Fruit fly (Drosophila melanogaster): ENCODE measurements around the gene CG9168.
A peak's percentile ranks its signal among the peaks of the same experiment; 100 is the strongest.

CG9168 gene

dm6 chr3L:1440999-1441398, 30.1 kb downstream of the CG9168 start:
- peak; percentile 25 for TF ChIP-seq CG13204 (GFP tag; optimal IDR thresholded peaks at IDR 0.05)
- peak; percentile 59; the same call in 1 of the 2 replicates for TF ChIP-seq CG12605 (GFP tag; IDR thresholded peaks at IDR 0.05)
- no peak for TF ChIP-seq CG8159 (tag; optimal IDR thresholded peaks at IDR 0.05)
- TF ChIP-seq Ets98B (GFP tag; IDR thresholded peaks at IDR 0.05) = peak; percentile 34; the same call in 1 of the 2 replicates
- TF ChIP-seq gl (tag; optimal IDR thresholded peaks at IDR 0.05) = peak; percentile 21
- no peak for TF ChIP-seq CG34367 (tag; optimal IDR thresholded peaks at IDR 0.05)
- peak; percentile 41 for TF ChIP-seq EcR (GFP tag; optimal IDR thresholded peaks at IDR 0.05)
- peak; percentile 31 for TF ChIP-seq Pif1A (GFP tag; optimal IDR thresholded peaks at IDR 0.05)
- TF ChIP-seq fd96Ca (GFP tag; IDR thresholded peaks at IDR 0.05) = peak; percentile 52; the same call in 1 of the 3 replicates
- peak; percentile 22 for TF ChIP-seq CG15710 (tag; optimal IDR thresholded peaks at IDR 0.05)
- TF ChIP-seq CG14655 (GFP tag; optimal IDR thresholded peaks at IDR 0.05) = no peak
- no peak for TF ChIP-seq D1 (tag; optimal IDR thresholded peaks at IDR 0.05)
- peak; percentile 9 for TF ChIP-seq CG9948 (tag; optimal IDR thresholded peaks at IDR 0.05)

dm6 chr3L:1442309-1442708, 31.5 kb downstream of the CG9168 start:
- TF ChIP-seq fd96Ca (GFP tag; IDR thresholded peaks at IDR 0.05) = no peak
- TF ChIP-seq CG8301 (tag; optimal IDR thresholded peaks at IDR 0.05) = no peak
- TF ChIP-seq CG34367 (tag; optimal IDR thresholded peaks at IDR 0.05) = no peak
- TF ChIP-seq CG9948 (tag; optimal IDR thresholded peaks at IDR 0.05) = peak; percentile 12
- TF ChIP-seq CG14655 (GFP tag; optimal IDR thresholded peaks at IDR 0.05) = no peak
- TF ChIP-seq CG32121 (GFP tag; IDR thresholded peaks at IDR 0.05) = no peak
- TF ChIP-seq CG15710 (tag; optimal IDR thresholded peaks at IDR 0.05) = peak; percentile 18
- no peak for TF ChIP-seq Pif1B (GFP tag; optimal IDR thresholded peaks at IDR 0.05)
- no peak for TF ChIP-seq Pif1A (GFP tag; optimal IDR thresholded peaks at IDR 0.05)
- no peak for TF ChIP-seq CG17806 (tag; optimal IDR thresholded peaks at IDR 0.05)
- no peak for TF ChIP-seq CG12605 (GFP tag; IDR thresholded peaks at IDR 0.05)
- peak; percentile 21 for TF ChIP-seq CG8159 (tag; optimal IDR thresholded peaks at IDR 0.05)

- TF ChIP-seq CG15710 (tag; optimal IDR thresholded peaks at IDR 0.05) = peak; percentile 83
- peak; percentile 83 for TF ChIP-seq Pif1B (GFP tag; optimal IDR thresholded peaks at IDR 0.05)
- TF ChIP-seq CG8159 (tag; optimal IDR thresholded peaks at IDR 0.05) = peak; percentile 73
- peak; percentile 50 for TF ChIP-seq CG13204 (GFP tag; optimal IDR thresholded peaks at IDR 0.05)
- TF ChIP-seq CG14655 (GFP tag; optimal IDR thresholded peaks at IDR 0.05) = peak; percentile 69
- TF ChIP-seq CG17806 (tag; optimal IDR thresholded peaks at IDR 0.05) = peak; percentile 71
- TF ChIP-seq D1 (tag; optimal IDR thresholded peaks at IDR 0.05) = no peak
- peak; percentile 85 for TF ChIP-seq Pif1A (GFP tag; optimal IDR thresholded peaks at IDR 0.05)
- TF ChIP-seq CG8301 (tag; optimal IDR thresholded peaks at IDR 0.05) = peak; percentile 60
- no peak for TF ChIP-seq CG32121 (GFP tag; IDR thresholded peaks at IDR 0.05)
- peak; percentile 75 for TF ChIP-seq CG9948 (tag; optimal IDR thresholded peaks at IDR 0.05)
- TF ChIP-seq CG34367 (tag; optimal IDR thresholded peaks at IDR 0.05) = peak; percentile 72
- peak; percentile 53; the same call in 1 of the 3 replicates for TF ChIP-seq fd96Ca (GFP tag; IDR thresholded peaks at IDR 0.05)
- peak; percentile 60; the same call in 1 of the 2 replicates for TF ChIP-seq rn (GFP tag; IDR thresholded peaks at IDR 0.05)
- 0 out of 2 replicates have a peak, but pooled peaks have one; percentile 14 for TF ChIP-seq CG12605 (GFP tag; IDR thresholded peaks at IDR 0.05)
- no peak for TF ChIP-seq EcR (GFP tag; optimal IDR thresholded peaks at IDR 0.05)
- TF ChIP-seq Ets98B (GFP tag; IDR thresholded peaks at IDR 0.05) = peak; percentile 43; the same call in 1 of the 2 replicates
- TF ChIP-seq CG4496 (GFP tag; IDR thresholded peaks at IDR 0.05) = peak; percentile 81
- TF ChIP-seq gl (tag; optimal IDR thresholded peaks at IDR 0.05) = peak; percentile 2
- TF ChIP-seq Snoo (tag; optimal IDR thresholded peaks at IDR 0.05) = peak; percentile 96
- TF ChIP-seq CG10348 (GFP tag; IDR thresholded peaks at IDR 0.05) = no peak
Measured at dm6 chr3L:1442906-1443305, 32.0 kb downstream of the CG9168 start.

dm6 chr3L:1447803-1448517, 37.1 kb downstream of the CG9168 start:
- no peak for TF ChIP-seq fd96Ca (GFP tag; IDR thresholded peaks at IDR 0.05)

dm6 chr3L:1450940-1451339, 40.1 kb downstream of the CG9168 start:
- TF ChIP-seq CG4496 (GFP tag; IDR thresholded peaks at IDR 0.05) = 0 out of 3 replicates have a peak, but pooled peaks have one; percentile 40
- TF ChIP-seq CG10348 (GFP tag; IDR thresholded peaks at IDR 0.05) = no peak
- TF ChIP-seq CG14655 (GFP tag; optimal IDR thresholded peaks at IDR 0.05) = peak; percentile 10
- no peak for TF ChIP-seq EcR (GFP tag; optimal IDR thresholded peaks at IDR 0.05)
- peak; percentile 42 for TF ChIP-seq CG9948 (tag; optimal IDR thresholded peaks at IDR 0.05)
- TF ChIP-seq Pif1A (GFP tag; optimal IDR thresholded peaks at IDR 0.05) = peak; percentile 2
- peak; percentile 27 for TF ChIP-seq CG17806 (tag; optimal IDR thresholded peaks at IDR 0.05)
- no peak for TF ChIP-seq Snoo (tag; optimal IDR thresholded peaks at IDR 0.05)
- peak; percentile 28; the same call in 1 of the 2 replicates for TF ChIP-seq Ets98B (GFP tag; IDR thresholded peaks at IDR 0.05)
- TF ChIP-seq CG8159 (tag; optimal IDR thresholded peaks at IDR 0.05) = peak; percentile 26
- TF ChIP-seq fd96Ca (GFP tag; IDR thresholded peaks at IDR 0.05) = peak; percentile 54; the same call in 1 of the 3 replicates
- TF ChIP-seq CG32121 (GFP tag; IDR thresholded peaks at IDR 0.05) = peak; percentile 41; the same call in 1 of the 2 replicates
- TF ChIP-seq D1 (tag; optimal IDR thresholded peaks at IDR 0.05) = no peak
- no peak for TF ChIP-seq gl (tag; optimal IDR thresholded peaks at IDR 0.05)

- peak; percentile 24 for TF ChIP-seq Snoo (tag; optimal IDR thresholded peaks at IDR 0.05)
- TF ChIP-seq Pif1B (GFP tag; optimal IDR thresholded peaks at IDR 0.05) = peak; percentile 35
- TF ChIP-seq Pif1A (GFP tag; optimal IDR thresholded peaks at IDR 0.05) = peak; percentile 31
- TF ChIP-seq CG13204 (GFP tag; optimal IDR thresholded peaks at IDR 0.05) = peak; percentile 15
- no peak for TF ChIP-seq CG32121 (GFP tag; IDR thresholded peaks at IDR 0.05)
Measured at dm6 chr3L:1457281-1457680, 46.4 kb downstream of the CG9168 start.

Measured in whole organism, pupa.